Fruit fly (Drosophila melanogaster) whole organism, pupa: Measurements from ENCODE around the gene CG18599.

Source experiments
- CG10348 ChIP-seq: fragments of 200-800 bp; sonication (Bioruptor generic); IDR thresholded peaks from 2 replicates; pipeline ENCODE4 v1.3.6; 2022; ENCODE audit warnings: missing biosample characterization, missing genetic modification characterization
- CG12605 ChIP-seq: fragments of 200-800 bp; sonication (Bioruptor generic); IDR thresholded peaks from 2 replicates; pipeline ENCODE4 v1.3.6; 2022; ENCODE audit warnings: missing biosample characterization, missing genetic modification characterization
- CG13204 ChIP-seq: fragments of 200-800 bp; sonication (Bioruptor generic); optimal IDR thresholded peaks from 2 replicates; lab custom pipeline; 2018; ENCODE audit warnings: missing biosample characterization, mild to moderate bottlenecking, missing genetic modification characterization, moderate library complexity
- CG14655 ChIP-seq: fragments of 200-800 bp; sonication (Bioruptor generic); optimal IDR thresholded peaks from 3 replicates; lab custom pipeline; 2017; ENCODE audit warnings: mild to moderate bottlenecking, missing biosample characterization, missing genetic modification reagents, missing genetic modification characterization
- CG15710 ChIP-seq: fragments of 200-800 bp; sonication (Bioruptor generic); optimal IDR thresholded peaks from 2 replicates; lab custom pipeline; 2018; ENCODE audit warnings: missing biosample characterization, mild to moderate bottlenecking, missing genetic modification characterization, moderate library complexity
- CG17806 ChIP-seq: fragments of 200-800 bp; sonication (Bioruptor generic); optimal IDR thresholded peaks from 2 replicates; lab custom pipeline; 2018; ENCODE audit warnings: missing biosample characterization, mild to moderate bottlenecking, missing genetic modification characterization, moderate library complexity
- CG32121 ChIP-seq: fragments of 200-800 bp; sonication (Bioruptor generic); IDR thresholded peaks from 2 replicates; pipeline ENCODE4 v1.3.6; 2022; ENCODE audit warnings: missing biosample characterization, missing genetic modification characterization
- CG34367 ChIP-seq: fragments of 200-800 bp; sonication (Bioruptor generic); optimal IDR thresholded peaks from 2 replicates; lab custom pipeline; 2018; ENCODE audit warnings: missing biosample characterization, mild to moderate bottlenecking, missing genetic modification characterization
- CG4496 ChIP-seq: fragments of 200-800 bp; sonication (Bioruptor generic); IDR thresholded peaks from 3 replicates; pipeline ENCODE4 v1.3.6; 2022; ENCODE audit warnings: missing biosample characterization, missing genetic modification characterization
- CG8159 ChIP-seq: fragments of 200-800 bp; sonication (Bioruptor generic); optimal IDR thresholded peaks from 3 replicates; lab custom pipeline; 2018; ENCODE audit warnings: missing biosample characterization, mild to moderate bottlenecking, missing genetic modification characterization, moderate library complexity
- CG8301 ChIP-seq: fragments of 200-800 bp; sonication (Bioruptor generic); optimal IDR thresholded peaks from 2 replicates; lab custom pipeline; 2018; ENCODE audit warnings: missing biosample characterization, mild to moderate bottlenecking, missing genetic modification characterization
- CG9948 ChIP-seq: fragments of 200-800 bp; sonication (Bioruptor generic); optimal IDR thresholded peaks from 2 replicates; lab custom pipeline; 2018; ENCODE audit warnings: missing biosample characterization, mild to moderate bottlenecking, missing genetic modification characterization, moderate library complexity
- D1 ChIP-seq: fragments of 200-800 bp; sonication (Bioruptor generic); optimal IDR thresholded peaks from 2 replicates; lab custom pipeline; 2018; ENCODE audit warnings: missing biosample characterization, mild to moderate bottlenecking, missing genetic modification characterization, moderate library complexity
- EcR ChIP-seq: fragments of 200-800 bp; sonication (Bioruptor generic); optimal IDR thresholded peaks from 3 replicates; lab custom pipeline; 2019; ENCODE audit warnings: missing biosample characterization, missing genetic modification characterization, mild to moderate bottlenecking, moderate library complexity, missing genetic modification reagents
- Ets98B ChIP-seq: fragments of 200-800 bp; sonication (Bioruptor generic); IDR thresholded peaks from 2 replicates; pipeline ENCODE4 v1.3.6; 2022; ENCODE audit warnings: missing biosample characterization, missing genetic modification characterization
- Pif1A ChIP-seq: fragments of 200-800 bp; sonication (Bioruptor generic); optimal IDR thresholded peaks from 3 replicates; lab custom pipeline; 2016; ENCODE audit warnings: missing biosample characterization, missing genetic modification characterization
- Pif1B ChIP-seq: fragments of 200-800 bp; sonication (Bioruptor generic); optimal IDR thresholded peaks from 3 replicates; lab custom pipeline; 2016; ENCODE audit warnings: missing biosample characterization, missing genetic modification characterization
- Snoo ChIP-seq: fragments of 200-800 bp; sonication (Bioruptor generic); optimal IDR thresholded peaks from 3 replicates; lab custom pipeline; 2017; ENCODE audit warnings: missing biosample characterization, mild to moderate bottlenecking, missing genetic modification characterization, inconsistent platforms
- fd96Ca ChIP-seq: fragments of 200-800 bp; sonication (Bioruptor generic); IDR thresholded peaks from 3 replicates; pipeline ENCODE4 v1.3.6; 2022; ENCODE audit warnings: missing biosample characterization, missing genetic modification characterization
- gl ChIP-seq: fragments of 200-800 bp; sonication (Bioruptor generic); optimal IDR thresholded peaks from 2 replicates; lab custom pipeline; 2018; ENCODE audit warnings: missing biosample characterization, mild to moderate bottlenecking, missing genetic modification characterization
- rn ChIP-seq: fragments of 200-800 bp; sonication (Bioruptor generic); IDR thresholded peaks from 2 replicates; pipeline ENCODE4 v1.3.6; 2022; ENCODE audit warnings: missing biosample characterization, missing genetic modification characterization

Gene CG18599

DNA sequence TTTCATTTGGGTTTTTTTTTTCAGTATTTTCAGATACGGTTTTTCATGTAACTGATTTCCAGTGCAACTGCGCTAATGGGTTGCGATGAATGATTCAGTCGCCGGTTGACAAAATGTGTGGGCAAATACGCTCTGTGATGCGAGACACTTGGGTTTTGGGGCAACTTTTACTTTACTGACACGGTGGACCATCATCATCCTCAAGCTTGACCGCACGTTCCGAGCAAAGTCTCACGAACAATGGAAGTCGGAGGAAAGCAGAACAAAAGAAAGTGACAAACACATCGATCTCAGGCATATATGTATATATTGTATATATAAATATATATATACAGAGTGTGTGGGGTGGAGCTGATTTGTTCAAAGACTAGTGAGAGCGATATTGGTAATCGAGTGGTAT, 26.9 kb downstream of the CG18599 start:
- no peak for TF ChIP-seq CG10348 (GFP tag; lab: Robert Waterston, UW)
- TF ChIP-seq EcR (GFP tag; lab: Kevin White, UChicago), result peak; percentile 9
- no peak for TF ChIP-seq Snoo
- TF ChIP-seq rn (GFP tag; lab: Robert Waterston, UW), result no peak
- no peak for TF ChIP-seq D1
- peak; percentile 36; the same call in 1 of the 3 replicates for TF ChIP-seq CG4496 (GFP tag; lab: Robert Waterston, UW)

DNA sequence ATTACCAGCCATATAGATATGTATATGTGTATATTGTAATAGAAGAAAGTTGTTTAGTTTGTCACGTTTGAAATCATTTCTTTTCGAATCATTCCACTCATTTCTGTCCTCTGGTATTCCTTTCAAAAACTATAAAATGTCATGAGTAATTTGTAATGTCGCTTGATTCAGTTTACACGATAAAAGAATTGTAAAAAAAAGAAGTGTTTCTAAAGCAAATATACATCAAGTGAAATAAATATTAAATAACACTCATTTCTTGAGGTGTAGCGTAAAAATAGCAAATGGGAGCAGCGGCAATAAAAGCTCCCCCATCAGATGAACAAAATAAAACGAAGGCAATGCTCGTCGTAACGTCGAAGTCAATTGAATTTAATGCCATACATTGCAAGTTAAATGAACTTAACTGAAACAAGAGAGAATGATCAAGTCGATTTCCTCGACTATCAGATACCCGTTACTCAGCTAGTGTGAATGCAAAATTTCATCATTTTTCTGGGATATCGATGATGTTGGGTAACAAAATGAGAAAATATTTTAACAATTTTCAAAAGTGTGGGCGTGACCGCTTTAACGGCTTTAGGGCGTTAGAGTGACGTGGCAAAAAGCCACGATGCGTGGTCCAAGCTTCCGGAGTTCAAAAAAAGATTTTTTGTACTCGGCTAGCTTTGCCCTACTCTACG, 27.8 kb downstream of the CG18599 start:
- TF ChIP-seq Pif1B (GFP tag; lab: Kevin White, UChicago) (peak; percentile 1), CG32121 (GFP tag; lab: Robert Waterston, UW) (peak; percentile 55; the same call in 1 of the 2 replicates), CG8301 (tag; lab: Kevin White, UChicago) (peak; percentile 48), CG12605 (GFP tag; lab: Robert Waterston, UW) (no peak), Pif1A (GFP tag; lab: Kevin White, UChicago) (peak; percentile 46), gl (no peak), Ets98B (GFP tag; lab: Robert Waterston, UW) (no peak), D1 (no peak), rn (GFP tag; lab: Robert Waterston, UW) (no peak), CG34367 (tag; lab: Kevin White, UChicago) (no peak), CG4496 (GFP tag; lab: Robert Waterston, UW) (no peak), CG15710 (tag; lab: Kevin White, UChicago) (peak; percentile 52), fd96Ca (GFP tag; lab: Robert Waterston, UW) (no peak), Snoo (no peak), CG17806 (peak; percentile 39), CG9948 (tag; lab: Kevin White, UChicago) (peak; percentile 41), CG8159 (peak; percentile 57), CG13204 (GFP tag; lab: Kevin White, UChicago) (no peak), EcR (GFP tag; lab: Kevin White, UChicago) (peak; percentile 46), CG14655 (GFP tag; lab: Kevin White, UChicago) (no peak), CG10348 (GFP tag; lab: Robert Waterston, UW) (no peak)

DNA sequence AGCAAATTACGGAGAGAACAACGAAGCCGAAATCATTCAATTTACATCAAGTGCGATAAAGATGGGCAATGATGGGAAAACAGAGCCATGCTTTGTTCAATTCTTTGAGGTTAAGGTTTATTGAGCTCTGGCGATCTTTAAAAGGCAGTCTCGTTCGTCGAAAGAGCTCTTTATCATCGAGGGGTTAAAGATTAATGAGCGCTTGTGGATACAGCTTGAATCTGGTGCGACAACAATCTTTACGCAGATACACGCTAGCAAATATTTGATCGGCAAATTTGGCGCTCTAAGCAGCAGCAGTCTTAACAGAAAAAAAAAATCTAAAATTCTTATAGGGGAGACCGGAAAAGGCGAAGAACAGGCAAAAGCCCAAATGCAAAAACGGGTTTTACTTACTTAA, 28.5 kb downstream of the CG18599 start:
- no peak for TF ChIP-seq EcR (GFP tag; lab: Kevin White, UChicago)
- no peak for TF ChIP-seq CG17806
- TF ChIP-seq CG9948 (tag; lab: Kevin White, UChicago), result no peak
- no peak for TF ChIP-seq Pif1A (GFP tag; lab: Kevin White, UChicago)
- TF ChIP-seq Snoo, result no peak
- no peak for TF ChIP-seq CG8301 (tag; lab: Kevin White, UChicago)
- TF ChIP-seq, all 21 proteins: peak for 0

DNA sequence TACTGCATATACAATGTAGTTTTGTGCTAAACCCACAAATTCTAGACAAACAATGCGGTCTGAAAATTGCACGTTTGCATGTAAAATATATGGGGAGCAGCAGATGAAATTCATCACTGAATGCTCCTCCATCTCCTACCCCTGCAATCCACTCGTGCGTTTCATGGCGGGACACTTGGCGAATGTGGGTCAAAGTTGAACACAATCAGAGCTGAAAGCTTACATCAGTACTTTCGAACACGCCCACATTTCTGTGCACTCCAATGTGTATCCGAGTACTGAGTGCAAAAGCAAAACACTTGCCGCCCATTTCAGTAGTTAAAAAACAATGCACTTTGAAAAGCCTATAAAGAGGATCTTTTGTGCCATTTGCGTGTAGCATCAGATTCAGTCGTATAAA, 29.1 kb downstream of the CG18599 start:
- TF ChIP-seq CG32121 (GFP tag; lab: Robert Waterston, UW), result 0 out of 2 replicates have a peak, but pooled peaks have one; percentile 14
- TF ChIP-seq CG17806, result no peak

DNA sequence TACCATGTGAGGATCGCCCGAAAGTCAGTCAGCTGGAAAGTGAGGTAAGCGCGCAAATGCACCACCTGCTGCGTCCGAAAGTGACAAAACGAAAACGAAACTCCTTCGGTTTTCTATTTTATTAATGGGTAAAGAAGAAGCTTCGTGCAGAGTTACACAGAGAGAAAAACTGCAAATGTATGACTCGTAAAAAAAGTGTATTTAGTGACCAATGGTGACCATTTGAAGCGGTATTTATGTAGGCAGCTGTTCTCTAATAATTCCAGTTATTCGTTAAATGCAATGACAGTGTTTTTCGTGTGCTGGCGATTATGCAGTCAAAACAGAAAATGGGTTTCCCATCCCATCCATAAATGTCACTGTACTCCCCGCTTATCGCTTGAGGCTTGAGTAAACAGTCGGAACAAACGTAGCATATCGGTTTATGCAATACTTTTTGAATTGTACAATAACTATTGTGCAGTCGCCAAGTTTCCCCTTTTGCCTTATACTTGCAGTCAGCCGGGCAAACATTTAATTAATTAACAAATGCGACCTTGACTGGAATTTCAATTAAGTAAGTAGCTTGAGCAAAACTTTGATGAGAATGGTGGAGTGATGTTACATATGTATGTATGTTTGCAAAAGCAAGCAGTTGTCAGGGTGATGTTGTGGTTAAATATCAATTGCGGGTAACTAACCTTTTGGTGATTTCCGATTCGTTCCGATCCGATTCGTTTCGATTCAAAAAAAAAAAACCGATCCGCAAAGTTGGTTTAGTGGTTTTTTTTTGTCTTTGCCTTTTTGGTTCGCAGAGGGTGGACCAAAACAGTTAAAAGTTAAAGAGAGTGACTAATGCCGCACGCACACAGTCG, 30.1 kb downstream of the CG18599 start:
- TF ChIP-seq CG34367 (tag; lab: Kevin White, UChicago), result peak; percentile 38
- TF ChIP-seq CG15710 (tag; lab: Kevin White, UChicago), result peak; percentile 34
- peak; percentile 7 for TF ChIP-seq gl
- no peak for TF ChIP-seq D1
- TF ChIP-seq Snoo, result no peak
- TF ChIP-seq CG8301 (tag; lab: Kevin White, UChicago), result peak; percentile 49
- TF ChIP-seq CG8159, result peak; percentile 49
- no peak for TF ChIP-seq Pif1B (GFP tag; lab: Kevin White, UChicago)
- TF ChIP-seq Ets98B (GFP tag; lab: Robert Waterston, UW), result peak; percentile 58
- TF ChIP-seq CG9948 (tag; lab: Kevin White, UChicago), result peak; percentile 26
- TF ChIP-seq rn (GFP tag; lab: Robert Waterston, UW), result no peak
- peak; percentile 66; the same call in 2 of the 3 replicates for TF ChIP-seq CG4496 (GFP tag; lab: Robert Waterston, UW)
- peak; percentile 67; the same call in 2 of the 3 replicates for TF ChIP-seq fd96Ca (GFP tag; lab: Robert Waterston, UW)
- TF ChIP-seq EcR (GFP tag; lab: Kevin White, UChicago), result no peak
- TF ChIP-seq CG32121 (GFP tag; lab: Robert Waterston, UW), result peak; percentile 19; the same call in 1 of the 2 replicates
- peak; percentile 61 for TF ChIP-seq CG14655 (GFP tag; lab: Kevin White, UChicago)
- TF ChIP-seq CG12605 (GFP tag; lab: Robert Waterston, UW), result no peak
- TF ChIP-seq CG10348 (GFP tag; lab: Robert Waterston, UW), result no peak
- no peak for TF ChIP-seq CG13204 (GFP tag; lab: Kevin White, UChicago)
- TF ChIP-seq CG17806, result peak; percentile 13
- TF ChIP-seq, all 21 proteins: peak for 12
